Fruit fly (Drosophila melanogaster): ENCODE results near the gene mRpS2.

DNA sequence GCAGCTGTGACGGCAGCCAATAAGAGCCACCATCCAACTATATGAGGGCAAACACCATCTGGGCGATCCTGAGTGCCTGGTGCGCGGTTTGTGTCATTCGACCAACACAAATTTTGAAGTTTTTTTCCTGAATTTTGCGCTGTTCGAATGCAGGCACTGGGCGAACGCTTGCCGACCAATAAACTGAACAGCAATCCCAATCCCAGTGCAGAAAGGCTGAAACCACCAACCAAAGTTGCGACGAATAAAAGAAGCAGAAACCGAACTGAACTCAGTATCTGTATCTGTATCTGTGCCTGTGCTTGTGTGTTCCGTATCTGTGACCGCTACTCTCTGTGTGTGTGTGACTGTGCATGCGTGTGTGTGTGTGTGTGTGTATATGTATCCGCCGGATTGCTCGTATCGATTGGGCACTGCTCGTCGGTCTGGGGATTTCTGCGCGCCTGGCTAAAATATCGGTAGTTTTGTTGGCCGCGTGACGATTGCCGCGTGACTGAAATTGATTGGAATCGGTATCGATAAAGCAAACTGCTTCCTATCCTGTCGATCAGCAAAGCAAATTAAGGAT lies 38.6 kb downstream of the mRpS2 start:
- TF ChIP-seq usp (GFP tag; optimal IDR thresholded peaks at IDR 0.05), result no peak
- no peak for TF ChIP-seq psq (optimal IDR thresholded peaks at IDR 0.05)
- no peak for TF ChIP-seq pan (optimal IDR thresholded peaks at IDR 0.05)
- TF ChIP-seq CG8478 (optimal IDR thresholded peaks at IDR 0.05), result peak; percentile 89
- no peak for TF ChIP-seq Dll (optimal IDR thresholded peaks at IDR 0.05)

Measured in whole organism.